Worm (Caenorhabditis elegans) whole organism, late embryonic: Measurements from ENCODE around the gene ulp-2.

Experiments used
- hlh-30 ChIP-seq: sonication (generic microtip); optimal IDR thresholded peaks from 2 replicates; lab custom pipeline; 2017; ENCODE audit warnings: antibody characterized with exemption, missing genetic modification characterization, missing compliant biosample characterization; ENCODE audit not compliant: insufficient read depth
- tbx-2 ChIP-seq: sonication (generic microtip); optimal IDR thresholded peaks from 2 replicates; lab custom pipeline; 2016; ENCODE audit warnings: missing genetic modification characterization, missing compliant biosample characterization

DNA sequence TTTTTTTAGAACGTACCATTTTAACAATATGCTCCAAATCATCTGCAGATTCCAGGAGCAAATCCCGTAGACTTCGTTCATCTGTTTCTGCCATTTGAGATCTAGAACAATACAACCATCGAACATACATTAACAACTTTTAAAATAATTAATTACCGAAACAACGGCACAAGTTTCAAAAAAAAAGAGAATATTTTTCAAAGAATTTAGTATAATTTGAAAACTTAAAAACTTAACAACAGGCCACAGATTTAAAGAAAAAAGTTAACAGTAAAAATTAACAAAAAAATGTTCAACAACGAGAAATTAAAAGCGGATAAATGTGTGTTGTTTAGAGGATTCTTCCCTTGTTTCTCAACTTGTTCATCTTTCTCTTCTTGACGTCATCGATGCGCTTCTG, 15.8 kb downstream of the ulp-2 start, which contains the start of gene mdt-4:
- TF ChIP-seq hlh-30 (tag; lab: Kevin White, UChicago) (no peak), tbx-2 (tag; lab: Kevin White, UChicago) (no peak)
